Fruit fly (Drosophila melanogaster): ENCODE measurements around the gene tHMG1.

tHMG1 gene

dm6 chr3R:22538877-22539276 lies 47.2 kb downstream of the tHMG1 start (continued):
- TF ChIP-seq Gug (GFP tag; IDR thresholded peaks at IDR 0.05) (no peak), achi (GFP tag; optimal IDR thresholded peaks at IDR 0.05) (peak; percentile 25), CG34406 (GFP tag; optimal IDR thresholded peaks at IDR 0.05) (peak; percentile 58), CG7368 (GFP tag; optimal IDR thresholded peaks at IDR 0.05) (no peak), Met (GFP tag; optimal IDR thresholded peaks at IDR 0.05) (peak; percentile 21), topi (GFP tag; optimal IDR thresholded peaks at IDR 0.05) (peak; percentile 41), CG6792 (GFP tag; optimal IDR thresholded peaks at IDR 0.05) (peak; percentile 38), CG31627 (GFP tag; optimal IDR thresholded peaks at IDR 0.05) (no peak), pdm3 (GFP tag; optimal IDR thresholded peaks at IDR 0.05) (peak; percentile 35), acj6 (GFP tag; optimal IDR thresholded peaks at IDR 0.05) (peak; percentile 32), CG9139 (GFP tag; optimal IDR thresholded peaks at IDR 0.05) (no peak), dac (GFP tag; optimal IDR thresholded peaks at IDR 0.05) (no peak), net (GFP tag; optimal IDR thresholded peaks at IDR 0.05) (no peak), Eip78C (GFP tag) (peak; percentile 82), eg (GFP tag; IDR thresholded peaks at IDR 0.05) (no peak), OdsH (GFP tag; optimal IDR thresholded peaks at IDR 0.05) (peak; percentile 52)

- TF ChIP-seq Sox15 (GFP tag; optimal IDR thresholded peaks at IDR 0.05) (no peak), OdsH (GFP tag; optimal IDR thresholded peaks at IDR 0.05) (no peak), CG6792 (GFP tag; optimal IDR thresholded peaks at IDR 0.05) (no peak), CG6808 (GFP tag; optimal IDR thresholded peaks at IDR 0.05) (peak; percentile 40), spab (GFP tag; optimal IDR thresholded peaks at IDR 0.05) (no peak), ss (GFP tag; optimal IDR thresholded peaks at IDR 0.05) (peak; percentile 35 to 69), eg (GFP tag; IDR thresholded peaks at IDR 0.05) (0 out of 3 replicates have a peak, but pooled peaks have one; percentile 15), CG6854 (GFP tag; optimal IDR thresholded peaks at IDR 0.05) (peak; percentile 12), CG3919 (GFP tag; optimal IDR thresholded peaks at IDR 0.05) (peak; percentile 39), Eip78C (GFP tag) (peak; percentile 24), CG1621 (tag; optimal IDR thresholded peaks at IDR 0.05) (peak; percentile 58), CG9139 (GFP tag; optimal IDR thresholded peaks at IDR 0.05) (peak; percentile 46), Met (GFP tag; optimal IDR thresholded peaks at IDR 0.05) (no peak), CG3032 (tag; optimal IDR thresholded peaks at IDR 0.05) (no peak), Hr39 (GFP tag; optimal IDR thresholded peaks at IDR 0.05) (no peak), dsx (GFP tag; optimal IDR thresholded peaks at IDR 0.05; ENCODE audit: poor library complexity, severe bottlenecking) (peak; percentile 56), CG7368 (GFP tag; optimal IDR thresholded peaks at IDR 0.05) (no peak)
Measured at dm6 chr3R:22539762-22540161, 48.1 kb downstream of the tHMG1 start, which contains the start of gene CG5326. Gene CG5326 (minus strand): TSS chr3R:22539919.

dm6 chr3R:22540686-22541085 lies 49.1 kb downstream of the tHMG1 start:
- TF ChIP-seq CG6854 (GFP tag; optimal IDR thresholded peaks at IDR 0.05): no peak
- no peak for TF ChIP-seq CG8632 (GFP tag; optimal IDR thresholded peaks at IDR 0.05)
- no peak for TF ChIP-seq svp (GFP tag)
- no peak for TF ChIP-seq CG8119 (GFP tag; IDR thresholded peaks at IDR 0.05)
- no peak for TF ChIP-seq Met (GFP tag; optimal IDR thresholded peaks at IDR 0.05)
